Worm (Caenorhabditis elegans): ENCODE results near the gene spp-19.

- TF ChIP-seq egl-27 (tag; optimal IDR thresholded peaks at IDR 0.05) (no peak), mdl-1 (tag; optimal IDR thresholded peaks at IDR 0.05) (no peak), Y55F3AM.14 (GFP tag; optimal IDR thresholded peaks at IDR 0.05) (no peak), ama-1 (optimal IDR thresholded peaks at IDR 0.05) (no peak), nhr-10 (tag; optimal IDR thresholded peaks at IDR 0.05) (no peak), nhr-23 (tag; optimal IDR thresholded peaks at IDR 0.05) (no peak), nhr-21 (tag; optimal IDR thresholded peaks at IDR 0.05) (no peak), lin-39 (tag; optimal IDR thresholded peaks at IDR 0.05) (no peak), skn-1 (tag; optimal IDR thresholded peaks at IDR 0.05) (no peak), unc-62 (GFP tag; optimal IDR thresholded peaks at IDR 0.05) (no peak), ceh-82 (tag; optimal IDR thresholded peaks at IDR 0.05) (no peak), zag-1 (tag; optimal IDR thresholded peaks at IDR 0.05) (no peak), R02D3.7 (tag; optimal IDR thresholded peaks at IDR 0.05) (no peak)
These were observed 28.5 kb downstream of the spp-19 start, which contains the start of gene hpo-26 for ce11 chrV:6533030-6533429.

Measured in whole organism, L2 larva.